Fruit fly (Drosophila melanogaster) whole organism: ENCODE data around the gene bowl.

Experiments
- pan ChIP-seq: fragments of >200 bp; optimal IDR thresholded peaks from 2 replicates; lab custom pipeline; 2017
- psq ChIP-seq: fragments of >200 bp; optimal IDR thresholded peaks from 2 replicates; lab custom pipeline; 2017

dm6 chr2L:3784268-3784997 is 12.9 kb downstream of the bowl start, which contains the start of gene CG31960:
- TF ChIP-seq psq (lab: Kevin White, UChicago), result no peak
- no peak for TF ChIP-seq pan
